Worm (Caenorhabditis elegans): ENCODE measurements around the gene W05H7.1.

Gene W05H7.1

ce11 chrX:1501752-1502151 lies 51.2 kb downstream of the W05H7.1 start, which contains the start of gene F09E10.7:
Gene F09E10.7 (minus strand): TSS chrX:1501852.
- TF ChIP-seq efl-1 (optimal IDR thresholded peaks at IDR 0.05) (no peak), efl-1 (GFP tag; optimal IDR thresholded peaks at IDR 0.05 in 1 of 2) (peak in 1 of 2 experiments; percentile 66), lin-13 (GFP tag; optimal IDR thresholded peaks at IDR 0.05) (no peak)

Data from whole organism, L1 larva.